Worm (Caenorhabditis elegans) whole organism, late embryonic: Measurements from ENCODE around the gene ZK822.1.

ENCODE experiments used
- T23F11.4 ChIP-seq: fragments of 200-800 bp; sonication (Bioruptor generic); optimal IDR thresholded peaks from 2 replicates; lab custom pipeline; 2018; ENCODE audit warnings: mild to moderate bottlenecking, missing genetic modification characterization, missing compliant biosample characterization
- ama-1 ChIP-seq: fragments of 150-350 bp; optimal IDR thresholded peaks from 2 replicates; lab custom pipeline; 2014
- ceh-14 ChIP-seq: sonication (generic microtip); optimal IDR thresholded peaks from 2 replicates; lab custom pipeline; 2016; ENCODE audit warnings: missing genotype, missing genetic modification characterization, missing compliant biosample characterization
- fkh-10 ChIP-seq: fragments of 150-350 bp; optimal IDR thresholded peaks from 2 replicates; lab custom pipeline; 2014; ENCODE audit warnings: missing biosample characterization, missing genetic modification reagents, missing genetic modification characterization
- lin-11 ChIP-seq: fragments of 200-800 bp; sonication (Bioruptor generic); optimal IDR thresholded peaks from 2 replicates; lab custom pipeline; 2018; ENCODE audit warnings: mild to moderate bottlenecking, missing genetic modification characterization, missing compliant biosample characterization
- nhr-11 ChIP-seq: fragments of 150-350 bp; optimal IDR thresholded peaks from 2 replicates; lab custom pipeline; 2014; ENCODE audit warnings: missing biosample characterization, missing genetic modification characterization
- odd-2 ChIP-seq: sonication (generic microtip); optimal IDR thresholded peaks from 2 replicates; lab custom pipeline; 2017; ENCODE audit warnings: antibody characterized with exemption, mild to moderate bottlenecking, missing genetic modification characterization, missing compliant biosample characterization
- pha-2 ChIP-seq: sonication (generic microtip); optimal IDR thresholded peaks from 2 replicates; lab custom pipeline; 2017; ENCODE audit warnings: mild to moderate bottlenecking, missing genetic modification characterization, missing compliant biosample characterization
- unc-55 ChIP-seq: sonication (generic microtip); optimal IDR thresholded peaks from 2 replicates; lab custom pipeline; 2017; ENCODE audit warnings: missing biosample characterization, missing genetic modification reagents, missing genetic modification characterization

DNA sequence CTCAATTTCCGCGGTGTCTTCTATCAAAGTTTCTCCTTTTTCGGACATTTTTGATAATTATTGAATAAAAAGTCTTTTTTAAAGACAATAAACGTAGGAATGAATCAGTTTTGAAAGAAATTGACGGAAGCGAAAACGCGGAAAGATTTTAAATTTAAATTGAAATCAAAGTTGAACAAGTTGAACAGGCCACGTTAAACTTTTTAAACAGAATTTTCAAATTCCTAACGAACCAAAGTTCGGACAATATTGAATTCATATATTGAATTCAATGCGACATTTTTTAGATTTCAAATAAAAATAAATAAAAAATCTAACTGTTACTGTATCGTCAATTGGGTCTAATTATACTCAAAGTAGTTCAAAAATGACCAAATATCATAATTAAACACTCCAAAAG, 27.8 kb upstream of the ZK822.1 start, which contains the start of gene hdl-1:
- TF ChIP-seq fkh-10, result no peak
- no peak for TF ChIP-seq ama-1 (lab: Kevin White, UChicago)
- no peak for TF ChIP-seq nhr-11 (tag; lab: Kevin White, UChicago)
- TF ChIP-seq T23F11.4, result no peak
- TF ChIP-seq odd-2 (tag; lab: Kevin White, UChicago), result no peak
- TF ChIP-seq pha-2, result no peak
- TF ChIP-seq lin-11 (tag; lab: Kevin White, UChicago), result no peak
- no peak for TF ChIP-seq unc-55
- no peak for TF ChIP-seq ceh-14
